Worm (Caenorhabditis elegans): ENCODE measurements around the gene R03H10.4.

DNA sequence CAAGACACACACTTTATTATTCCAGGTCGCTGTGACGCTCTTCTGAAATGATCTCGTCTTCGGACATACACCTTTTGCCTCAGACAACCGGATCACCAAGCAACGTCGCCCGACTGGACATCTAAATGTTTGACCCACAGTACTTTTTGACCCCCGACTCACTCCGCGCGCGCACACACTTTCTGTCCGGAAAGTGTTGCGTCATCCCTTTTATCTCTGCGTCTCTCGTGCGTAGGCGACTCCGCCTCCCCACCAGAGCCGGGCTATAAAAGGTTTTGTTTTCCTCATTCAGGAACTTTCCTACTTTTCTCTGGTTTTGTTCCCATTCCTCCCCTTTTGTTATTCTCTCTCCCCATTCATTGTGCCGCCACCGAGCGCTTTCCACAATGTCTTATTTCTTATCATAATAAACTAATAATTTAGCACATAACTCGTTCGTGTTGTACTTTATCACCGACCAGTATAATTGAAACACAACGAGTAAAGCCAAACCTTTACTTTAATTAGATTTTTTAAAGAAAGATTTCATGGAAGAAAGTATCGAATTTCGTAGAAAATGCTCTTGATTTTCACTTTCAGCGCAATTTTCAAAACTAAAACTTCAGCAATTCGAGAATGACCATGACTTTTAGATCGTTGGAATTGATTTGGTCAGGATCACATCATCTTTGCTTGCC lies 40.9 kb upstream of the R03H10.4 start, which contains the start of gene F31D5.6:
- no peak for TF ChIP-seq ces-1 (GFP tag; optimal IDR thresholded peaks at IDR 0.05)
- TF ChIP-seq ceh-82 (tag; optimal IDR thresholded peaks at IDR 0.05), result no peak
- TF ChIP-seq fkh-10 (GFP tag; optimal IDR thresholded peaks at IDR 0.05), result no peak
- no peak for TF ChIP-seq aly-2 (tag; optimal IDR thresholded peaks at IDR 0.05)
- no peak for TF ChIP-seq sup-37 (GFP tag; optimal IDR thresholded peaks at IDR 0.05)
- TF ChIP-seq snpc-4 (tag; optimal IDR thresholded peaks at IDR 0.05), result no peak

Data from whole organism, L1 larva.